Fruit fly (Drosophila melanogaster) whole organism, embryonic: ENCODE measurements around the gene blot.
A peak's percentile ranks its signal among the peaks of the same experiment; 100 is the strongest.

Experiments used
- Asciz ChIP-seq: fragments of 200-800 bp; sonication (Bioruptor generic); optimal IDR thresholded peaks from 2 replicates; lab custom pipeline; 2017; ENCODE audit warnings: missing biosample characterization, mild to moderate bottlenecking, missing genetic modification characterization, missing genetic modification reagents
- Blimp-1 ChIP-seq: fragments of 200-800 bp; sonication (Bioruptor generic); optimal IDR thresholded peaks from 3 replicates; lab custom pipeline; 2018; ENCODE audit warnings: missing biosample characterization, missing genetic modification characterization, mild to moderate bottlenecking, moderate library complexity, missing genetic modification reagents
- CG10267 ChIP-seq: fragments of 200-800 bp; sonication (Bioruptor generic); optimal IDR thresholded peaks from 2 replicates; lab custom pipeline; 2018; ENCODE audit warnings: missing biosample characterization, mild to moderate bottlenecking, missing genetic modification characterization, moderate library complexity
- CG10979 ChIP-seq: fragments of 200-800 bp; sonication (Bioruptor generic); optimal IDR thresholded peaks from 2 replicates; lab custom pipeline; 2018; ENCODE audit warnings: missing biosample characterization, mild to moderate bottlenecking, missing genetic modification characterization, moderate library complexity
- CG11093 ChIP-seq: fragments of 200-800 bp; sonication (Bioruptor generic); IDR thresholded peaks from 3 replicates; pipeline ENCODE4 v1.3.6; 2022; ENCODE audit warnings: missing biosample characterization, missing genetic modification characterization
- CG11695 ChIP-seq: fragments of 200-800 bp; sonication (Bioruptor generic); IDR thresholded peaks from 3 replicates; pipeline ENCODE4 v1.3.6; 2022; ENCODE audit warnings: missing biosample characterization, missing genetic modification characterization
- CG14860 ChIP-seq: fragments of 200-800 bp; sonication (Bioruptor generic); IDR thresholded peaks from 3 replicates; pipeline ENCODE4 v1.3.6; 2022; ENCODE audit warnings: missing biosample characterization, missing genetic modification characterization; ENCODE audit not compliant: partially characterized antibody
- CG15479 ChIP-seq: fragments of 200-800 bp; sonication (Bioruptor generic); optimal IDR thresholded peaks from 3 replicates; lab custom pipeline; 2019; ENCODE audit warnings: missing biosample characterization, mild to moderate bottlenecking, missing genetic modification characterization, moderate library complexity
- CG15601 ChIP-seq: fragments of 200-800 bp; sonication (Bioruptor generic); optimal IDR thresholded peaks from 3 replicates; lab custom pipeline; 2019; ENCODE audit warnings: missing biosample characterization, mild to moderate bottlenecking, missing genetic modification characterization, moderate library complexity
- CG17328 ChIP-seq: fragments of 200-800 bp; sonication (Bioruptor generic); IDR thresholded peaks from 2 replicates; pipeline ENCODE4 v1.3.6; 2022; ENCODE audit warnings: missing biosample characterization, missing genetic modification characterization
- CG18262 ChIP-seq: fragments of 200-800 bp; optimal IDR thresholded peaks from 3 replicates; lab custom pipeline; 2019; ENCODE audit warnings: missing biosample characterization, mild to moderate bottlenecking, missing genetic modification characterization, moderate library complexity
- CG18764 ChIP-seq: fragments of 200-800 bp; sonication (Bioruptor generic); optimal IDR thresholded peaks from 3 replicates; lab custom pipeline; 2016; ENCODE audit warnings: missing biosample characterization, missing genetic modification characterization
- CG31441 ChIP-seq: fragments of 200-800 bp; sonication (Bioruptor generic); IDR thresholded peaks from 2 replicates; pipeline ENCODE4 v1.3.6; 2022; ENCODE audit warnings: missing biosample characterization, missing genetic modification characterization
- CG33557 ChIP-seq: fragments of 200-800 bp; sonication (Bioruptor generic); optimal IDR thresholded peaks from 2 replicates; lab custom pipeline; 2019; ENCODE audit warnings: missing biosample characterization, mild to moderate bottlenecking, missing genetic modification characterization, moderate library complexity
- CG4328 ChIP-seq: fragments of 200-800 bp; sonication (Bioruptor generic); optimal IDR thresholded peaks from 3 replicates; lab custom pipeline; 2017; ENCODE audit warnings: missing biosample characterization, missing genetic modification reagents, missing genetic modification characterization
- CG4707 ChIP-seq: fragments of 200-800 bp; sonication (Bioruptor generic); optimal IDR thresholded peaks from 2 replicates; lab custom pipeline; 2018; ENCODE audit warnings: missing biosample characterization, mild to moderate bottlenecking, missing genetic modification characterization, moderate library complexity
- CG5953 ChIP-seq: fragments of 200-800 bp; sonication (Bioruptor generic); IDR thresholded peaks from 2 replicates; pipeline ENCODE4 v1.3.6; 2022; ENCODE audit warnings: missing biosample characterization, missing genetic modification characterization
- CG7745 ChIP-seq: fragments of 200-800 bp; sonication (Bioruptor generic); optimal IDR thresholded peaks from 2 replicates; lab custom pipeline; 2018; ENCODE audit warnings: missing biosample characterization, mild to moderate bottlenecking, missing genetic modification characterization, moderate library complexity
- CG8388 ChIP-seq: fragments of 200-800 bp; sonication (Bioruptor generic); optimal IDR thresholded peaks from 2 replicates; lab custom pipeline; 2019; ENCODE audit warnings: missing biosample characterization, mild to moderate bottlenecking, missing genetic modification characterization, moderate library complexity
- Hr39 ChIP-seq: fragments of >200 bp; optimal IDR thresholded peaks from 2 replicates; lab custom pipeline; 2017
- Hr78 ChIP-seq, 2 experiments: fragments of 200-800 bp in 1 of 2; fragments of >200 bp in 1 of 2; sonication (Bioruptor generic) in 1 of 2; optimal IDR thresholded peaks; 2 replicates each; lab custom pipeline; 2017 to 2019; ENCODE audit warnings: missing biosample characterization in 2 of 2, missing genetic modification characterization in 2 of 2, mild to moderate bottlenecking in 1 of 2, moderate library complexity in 1 of 2
- Hsf ChIP-seq: fragments of 200-800 bp; sonication (Bioruptor generic); optimal IDR thresholded peaks from 3 replicates; lab custom pipeline; 2016; ENCODE audit warnings: missing biosample characterization, missing genetic modification characterization
- MTF-1 ChIP-seq: fragments of 200-800 bp; sonication (Bioruptor generic); optimal IDR thresholded peaks from 2 replicates; lab custom pipeline; 2018; ENCODE audit warnings: missing biosample characterization, mild to moderate bottlenecking, missing genetic modification characterization, borderline replicate concordance
- Med ChIP-seq: fragments of 200-800 bp; sonication (Bioruptor generic); peaks from one replicate; lab custom pipeline; 2016; ENCODE audit warnings: missing biosample characterization, missing genetic modification characterization, mild to moderate bottlenecking, inconsistent platforms, moderate library complexity
- Meics ChIP-seq: fragments of 200-800 bp; sonication (Bioruptor generic); optimal IDR thresholded peaks from 2 replicates; lab custom pipeline; 2017; ENCODE audit warnings: missing biosample characterization, mild to moderate bottlenecking, missing genetic modification characterization
- NfI ChIP-seq: fragments of 200-800 bp; sonication (Bioruptor generic); optimal IDR thresholded peaks from 3 replicates; lab custom pipeline; 2018; ENCODE audit warnings: missing biosample characterization, mild to moderate bottlenecking, missing genetic modification characterization, moderate library complexity
- bsh ChIP-seq, 2 experiments: fragments of 200-800 bp; sonication (Bioruptor generic); optimal IDR thresholded peaks; 2 replicates each; lab custom pipeline; 2017 to 2018; ENCODE audit warnings: mild to moderate bottlenecking in 2 of 2, missing biosample characterization in 2 of 2, missing genetic modification characterization in 2 of 2, moderate library complexity in 1 of 2
- chinmo ChIP-seq: fragments of 200-800 bp; sonication (Bioruptor generic); IDR thresholded peaks from 4 replicates; pipeline ENCODE4 v1.3.6; 2022; ENCODE audit warnings: missing biosample characterization, missing genetic modification characterization; ENCODE audit not compliant: partially characterized antibody
- dmrt11E ChIP-seq: fragments of 200-800 bp; sonication (Bioruptor generic); optimal IDR thresholded peaks from 3 replicates; lab custom pipeline; 2018; ENCODE audit warnings: missing biosample characterization, mild to moderate bottlenecking, missing genetic modification characterization, moderate library complexity
- eyg ChIP-seq: fragments of 200-800 bp; sonication (Bioruptor generic); optimal IDR thresholded peaks from 3 replicates; lab custom pipeline; 2016; ENCODE audit warnings: missing biosample characterization, missing genetic modification characterization
- hkb ChIP-seq, 2 experiments: fragments of 200-800 bp in 1 of 2; fragments of >200 bp in 1 of 2; sonication (Bioruptor generic) in 1 of 2; IDR thresholded peaks in 1 of 2; optimal IDR thresholded peaks in 1 of 2; 2 replicates each; pipeline versions ENCODE4 v1.3.6 to Lab custom; 2017 to 2022; ENCODE audit warnings: missing biosample characterization in 1 of 2, missing genetic modification characterization in 1 of 2
- klu ChIP-seq: fragments of 200-800 bp; sonication (Bioruptor generic); IDR thresholded peaks from 2 replicates; pipeline ENCODE4 v1.3.6; 2022; ENCODE audit warnings: missing biosample characterization, missing genetic modification characterization
- kni ChIP-seq: fragments of 200-800 bp; sonication (Bioruptor generic); optimal IDR thresholded peaks from 3 replicates; lab custom pipeline; 2017; ENCODE audit warnings: mild to moderate bottlenecking, missing biosample characterization, missing genetic modification reagents, missing genetic modification characterization
- lab ChIP-seq: fragments of 200-800 bp; sonication (Bioruptor generic); optimal IDR thresholded peaks from 3 replicates; lab custom pipeline; 2017; ENCODE audit warnings: missing biosample characterization, missing genetic modification characterization, mild to moderate bottlenecking, moderate library complexity, missing genetic modification reagents
- lilli ChIP-seq: fragments of 200-800 bp; sonication (Bioruptor generic); optimal IDR thresholded peaks from 3 replicates; lab custom pipeline; 2016; ENCODE audit warnings: missing biosample characterization, missing genetic modification characterization
- maf-S ChIP-seq: fragments of 200-800 bp; sonication (Bioruptor generic); optimal IDR thresholded peaks from 2 replicates; lab custom pipeline; 2016; ENCODE audit warnings: missing biosample characterization, missing genetic modification characterization
- nerfin-1 ChIP-seq: fragments of 200-800 bp; sonication (Bioruptor generic); optimal IDR thresholded peaks from 3 replicates; lab custom pipeline; 2019; ENCODE audit warnings: missing biosample characterization, mild to moderate bottlenecking, missing genetic modification characterization, moderate library complexity
- nmo ChIP-seq: fragments of 200-800 bp; sonication (Bioruptor generic); optimal IDR thresholded peaks from 2 replicates; lab custom pipeline; 2018; ENCODE audit warnings: missing biosample characterization, mild to moderate bottlenecking, missing genetic modification characterization, moderate library complexity
- prd ChIP-seq, 3 experiments: fragments of >200 bp in 2 of 3; fragments of 200-800 bp in 1 of 3; sonication (Bioruptor generic) in 1 of 3; optimal IDR thresholded peaks in 2 of 3; IDR thresholded peaks in 1 of 3; 2 replicates in 2 of 3; 3 replicates in 1 of 3; pipeline versions ENCODE4 v1.3.6 to Lab custom; 2017 to 2022; ENCODE audit warnings: missing biosample characterization in 1 of 3, missing genetic modification characterization in 1 of 3
- pros ChIP-seq: fragments of 200-800 bp; sonication (Bioruptor generic); optimal IDR thresholded peaks from 3 replicates; lab custom pipeline; 2019; ENCODE audit warnings: missing biosample characterization, mild to moderate bottlenecking, missing genetic modification characterization, moderate library complexity
- sd ChIP-seq: fragments of 200-800 bp; sonication (Bioruptor generic); optimal IDR thresholded peaks from 3 replicates; lab custom pipeline; 2018; ENCODE audit warnings: missing biosample characterization, mild to moderate bottlenecking, missing genetic modification characterization, moderate library complexity
- tna ChIP-seq: fragments of 200-800 bp; sonication (Bioruptor generic); IDR thresholded peaks from 2 replicates; pipeline ENCODE4 v1.3.6; 2022; ENCODE audit warnings: missing biosample characterization, missing genetic modification characterization; ENCODE audit not compliant: partially characterized antibody
- zf30C ChIP-seq: fragments of 200-800 bp; sonication (Bioruptor generic); optimal IDR thresholded peaks from 3 replicates; lab custom pipeline; 2018; ENCODE audit warnings: missing biosample characterization, mild to moderate bottlenecking, missing genetic modification characterization
- zfh1 ChIP-seq: fragments of 200-800 bp; sonication (Bioruptor generic); IDR thresholded peaks from 3 replicates; pipeline ENCODE4 v1.3.6; 2022; ENCODE audit warnings: missing biosample characterization, missing genetic modification characterization

The blot gene

DNA sequence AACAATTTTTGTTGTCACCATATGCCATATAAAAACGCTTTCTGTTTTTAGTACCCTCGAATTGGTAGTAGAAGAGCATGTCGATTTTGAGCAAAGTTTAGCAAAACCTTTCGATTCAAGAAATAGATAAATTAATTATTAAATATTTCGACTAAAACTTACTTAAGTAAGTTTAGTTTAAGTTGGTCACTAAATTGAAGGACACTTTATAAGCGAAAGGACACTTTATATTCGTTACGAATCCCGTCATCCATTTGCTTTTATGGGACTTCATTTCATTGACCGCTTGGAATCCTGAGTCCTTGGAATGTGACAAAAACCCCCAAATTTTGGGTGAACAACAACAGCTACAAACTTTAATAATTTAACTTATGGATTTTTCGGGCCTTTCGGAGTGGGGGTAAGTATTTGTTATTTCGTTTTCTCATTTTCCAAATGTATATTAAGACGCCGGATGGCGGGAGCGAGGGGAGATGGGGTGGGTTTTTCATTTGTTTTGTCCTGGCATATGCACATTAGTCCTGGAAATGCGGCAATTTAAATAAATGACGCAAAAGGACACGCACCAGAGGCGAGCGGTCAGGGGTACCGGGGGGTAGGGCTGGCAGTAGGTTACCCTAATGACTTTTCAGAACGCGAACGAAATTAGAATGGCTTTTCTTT lies 37.7 kb upstream of the blot start (continued):
- no peak for TF ChIP-seq Hr39

DNA sequence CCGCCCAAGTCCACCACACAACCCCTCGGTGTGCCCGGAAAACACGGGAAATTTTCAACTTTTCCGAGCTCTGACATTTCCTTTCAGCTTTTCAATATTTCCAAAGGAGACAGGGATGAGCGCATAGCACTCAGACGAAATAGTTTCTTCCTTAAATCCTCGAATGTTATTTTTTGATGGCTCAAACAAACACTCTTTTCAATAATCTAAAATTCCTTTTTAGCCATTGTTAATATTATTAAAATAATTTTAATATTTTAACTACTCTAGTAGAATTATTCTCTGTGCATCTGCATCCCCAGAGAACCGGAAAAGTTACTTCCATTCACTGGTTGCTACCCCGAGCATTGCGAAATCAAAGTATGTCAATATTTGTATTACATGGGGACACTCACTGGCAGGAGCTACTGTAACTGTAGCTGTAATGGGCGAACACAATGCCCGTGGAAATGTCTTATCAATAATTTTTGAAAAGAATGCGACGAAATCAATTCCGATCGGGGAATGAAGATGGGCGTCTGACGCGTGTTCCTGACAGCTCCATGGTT lies 36.5 kb upstream of the blot start:
- TF ChIP-seq CG10267 (tag; lab: Kevin White, UChicago), result peak; percentile 25
- TF ChIP-seq nmo (GFP tag; lab: Kevin White, UChicago), result peak; percentile 31
- TF ChIP-seq CG15601 (tag; lab: Kevin White, UChicago), result peak; percentile 11
- TF ChIP-seq chinmo, result no peak
- peak; percentile 12 for TF ChIP-seq Asciz (GFP tag; lab: Kevin White, UChicago)
- TF ChIP-seq CG17328 (GFP tag; lab: Robert Waterston, UW), result peak; percentile 52
- TF ChIP-seq CG31441 (GFP tag; lab: Robert Waterston, UW), result peak; percentile 38; the same call in 1 of the 2 replicates
- TF ChIP-seq maf-S, result no peak
- TF ChIP-seq Hr78 (GFP tag; optimal IDR thresholded peaks at IDR 0.05; lab: Kevin White, UChicago), result no peak
- TF ChIP-seq CG11093 (GFP tag; lab: Robert Waterston, UW), result no peak
- peak; percentile 0 for TF ChIP-seq nerfin-1 (tag; lab: Kevin White, UChicago)
- TF ChIP-seq zf30C (GFP tag; lab: Kevin White, UChicago), result peak; percentile 42
- TF ChIP-seq Blimp-1 (GFP tag; lab: Kevin White, UChicago), result peak; percentile 37
- no peak for TF ChIP-seq CG18764 (GFP tag; lab: Kevin White, UChicago)
- peak; percentile 9 for TF ChIP-seq CG33557 (GFP tag; lab: Kevin White, UChicago)
- no peak for TF ChIP-seq hkb (optimal IDR thresholded peaks at IDR 0.05; lab: Kevin White, UChicago)
- peak; percentile 43; the same call in 1 of the 2 replicates for TF ChIP-seq hkb (GFP tag; IDR thresholded peaks at IDR 0.05; lab: Robert Waterston, UW)
- no peak for TF ChIP-seq prd (optimal IDR thresholded peaks at IDR 0.05; lab: Kevin White, UChicago)
- TF ChIP-seq prd (GFP tag; IDR thresholded peaks at IDR 0.05; lab: Robert Waterston, UW), result peak; percentile 29; the same call in 1 of the 3 replicates
- TF ChIP-seq Meics (GFP tag; lab: Kevin White, UChicago), result peak; percentile 15
- no peak for TF ChIP-seq CG4707 (GFP tag; lab: Kevin White, UChicago)
- no peak for TF ChIP-seq lilli (GFP tag; lab: Kevin White, UChicago)
- TF ChIP-seq CG8388 (GFP tag; lab: Kevin White, UChicago), result peak; percentile 43
- TF ChIP-seq MTF-1, result no peak
- no peak for TF ChIP-seq CG7745
- no peak for TF ChIP-seq CG15479 (GFP tag; lab: Kevin White, UChicago)
- TF ChIP-seq lab (GFP tag; lab: Kevin White, UChicago), result peak; percentile 47
- peak; percentile 32; the same call in 1 of the 3 replicates for TF ChIP-seq zfh1
- TF ChIP-seq tna (GFP tag; lab: Robert Waterston, UW), result no peak
- TF ChIP-seq bsh (GFP tag; optimal IDR thresholded peaks at IDR 0.05; lab: Kevin White, UChicago), result peak in 1 of 2 experiments; percentile 57
- TF ChIP-seq dmrt11E, result peak; percentile 47
- TF ChIP-seq kni, result no peak
- TF ChIP-seq NfI (GFP tag; lab: Kevin White, UChicago), result no peak
- 0 out of 2 replicates have a peak, but pooled peaks have one; percentile 24 for TF ChIP-seq CG5953 (GFP tag; lab: Robert Waterston, UW)
- TF ChIP-seq CG4328, result no peak
- peak; percentile 30 for TF ChIP-seq Med (GFP tag; lab: Kevin White, UChicago)
- TF ChIP-seq eyg (GFP tag; lab: Kevin White, UChicago), result no peak
- peak; percentile 50 for TF ChIP-seq pros (GFP tag; lab: Kevin White, UChicago)
- no peak for TF ChIP-seq Hsf (GFP tag; lab: Kevin White, UChicago)
- TF ChIP-seq CG18262 (tag; lab: Kevin White, UChicago), result peak; percentile 51
- peak; percentile 46 for TF ChIP-seq CG10979 (tag; lab: Kevin White, UChicago)
- TF ChIP-seq CG14860 (GFP tag; lab: Robert Waterston, UW), result no peak
- no peak for TF ChIP-seq klu (GFP tag; lab: Robert Waterston, UW)
- TF ChIP-seq sd (tag; lab: Kevin White, UChicago), result no peak
- TF ChIP-seq CG11695, result no peak
